Worm (Caenorhabditis elegans) whole organism, young adult: Measurements from ENCODE around the gene Y71H2AM.14.

Experiments used
- mcd-1 ChIP-seq: fragments of 200-800 bp; sonication (Bioruptor generic); IDR thresholded peaks from 2 replicates; pipeline ENCODE4 v1.3.6; 2022; ENCODE audit warnings: missing genetic modification reagents, missing genetic modification characterization, missing compliant biosample characterization
- snpc-4 ChIP-seq, 5 experiments: fragments of 150-350 bp in 1 of 5; sonication (generic microtip) in 4 of 5; optimal IDR thresholded peaks; 2 replicates each; lab custom pipeline; 2014 to 2018; ENCODE audit warnings: missing genetic modification characterization in 5 of 5, missing biosample characterization in 3 of 5, antibody characterized with exemption in 2 of 5, mild to moderate bottlenecking in 2 of 5, missing compliant biosample characterization in 2 of 5, missing genotype in 2 of 5, moderate library complexity in 2 of 5, missing genetic modification reagents in 1 of 5

ce11 chrIII:2758092-2758491 is 11.6 kb upstream of the Y71H2AM.14 start:
- TF ChIP-seq snpc-4 (GFP tag; optimal IDR thresholded peaks at IDR 0.05; lab: Kevin White, UChicago) (no peak), snpc-4 (tag; optimal IDR thresholded peaks at IDR 0.05; lab: Kevin White, UChicago) (no peak), mcd-1 (no peak)
